Worm (Caenorhabditis elegans): ENCODE results near the gene pph-4.1.

ce11 chrIII:12344940-12345339, 6.2 kb downstream of the pph-4.1 start:
- TF ChIP-seq ztf-23 (GFP tag; IDR thresholded peaks at IDR 0.05) = no peak
- no peak for TF ChIP-seq ztf-29 (GFP tag; IDR thresholded peaks at IDR 0.05)

Data from whole organism, midembryonic.